Worm (Caenorhabditis elegans) whole organism, midembryonic: ENCODE measurements around the gene daf-11.

Experiments used
- T22C8.4 ChIP-seq: fragments of 200-800 bp; sonication (Bioruptor generic); IDR thresholded peaks from 2 replicates; pipeline ENCODE4 v1.3.6; 2022; ENCODE audit warnings: missing genetic modification characterization, missing compliant biosample characterization
- cog-1 ChIP-seq: sonication (generic microtip); optimal IDR thresholded peaks from 2 replicates; lab custom pipeline; 2016; ENCODE audit warnings: missing genetic modification characterization, missing compliant biosample characterization
- flt-1 ChIP-seq: fragments of 200-800 bp; sonication (Bioruptor generic); IDR thresholded peaks from 2 replicates; pipeline ENCODE4 v1.3.6; 2022; ENCODE audit warnings: missing genetic modification characterization, missing compliant biosample characterization
- klf-2 ChIP-seq: fragments of 200-800 bp; sonication (Bioruptor generic); conservative IDR thresholded peaks from 2 replicates; pipeline ENCODE4 v1.3.6; 2022; ENCODE audit warnings: missing genetic modification reagents, missing genetic modification characterization, missing compliant biosample characterization
- med-1 ChIP-seq: sonication (generic microtip); optimal IDR thresholded peaks from 2 replicates; lab custom pipeline; 2017; ENCODE audit warnings: missing genetic modification characterization, mild to moderate bottlenecking, missing compliant biosample characterization, antibody characterized with exemption, missing genetic modification reagents; ENCODE audit not compliant: insufficient read depth

DNA sequence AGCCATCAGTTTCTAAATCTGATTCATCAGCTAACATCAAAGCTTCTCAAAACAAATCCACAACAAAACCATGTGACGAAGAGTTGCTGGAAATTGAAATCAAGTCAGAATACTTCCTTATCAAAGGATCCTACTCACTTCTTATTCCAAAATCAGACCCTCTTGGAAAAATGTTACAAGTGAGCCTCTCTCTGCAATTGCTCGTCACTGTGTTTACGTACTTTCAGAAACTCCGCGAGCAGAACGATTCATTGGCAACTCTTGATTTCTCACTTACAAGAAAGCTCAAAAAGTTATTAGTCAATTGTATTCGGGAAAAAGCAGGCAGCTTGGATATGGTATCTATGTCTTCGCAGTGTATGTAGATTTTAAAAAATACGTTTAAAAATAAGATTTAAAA is 25.6 kb upstream of the daf-11 start:
- no peak for TF ChIP-seq T22C8.4 (GFP tag; lab: Robert Waterston, UW)
- no peak for TF ChIP-seq klf-2 (GFP tag; lab: Robert Waterston, UW)
- no peak for TF ChIP-seq med-1 (GFP tag; lab: Kevin White, UChicago)
- TF ChIP-seq cog-1 (tag; lab: Kevin White, UChicago) = no peak
- no peak for TF ChIP-seq flt-1 (GFP tag; lab: Robert Waterston, UW)
